Fruit fly (Drosophila melanogaster): Measurements from ENCODE around the gene mthl11.

DNA sequence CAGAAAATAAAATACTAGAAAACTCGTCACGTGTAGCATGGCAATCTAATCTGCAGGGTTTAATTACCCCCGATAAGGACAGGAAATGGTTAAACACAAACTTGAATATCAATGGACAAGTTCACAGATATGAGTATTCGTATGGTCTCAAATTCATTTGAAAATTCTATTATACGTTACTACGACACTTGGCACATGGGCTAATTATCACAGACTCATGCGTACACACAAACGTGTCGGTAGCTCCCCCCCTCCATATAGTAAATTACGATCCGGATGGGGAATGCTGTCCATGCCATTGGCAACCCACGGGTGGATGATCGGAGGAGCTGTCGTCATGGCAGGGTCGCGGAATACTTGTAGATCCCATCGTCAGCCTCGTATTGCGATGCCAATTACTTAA, 6.5 kb upstream of the mthl11 start:
- TF ChIP-seq CG6808 (GFP tag; optimal IDR thresholded peaks at IDR 0.05) (no peak), Ets21C (GFP tag; optimal IDR thresholded peaks at IDR 0.05) (no peak), pdm3 (GFP tag; optimal IDR thresholded peaks at IDR 0.05) (no peak), Eip78C (GFP tag) (no peak), CG8632 (GFP tag; optimal IDR thresholded peaks at IDR 0.05) (no peak), Eip75B (GFP tag; optimal IDR thresholded peaks at IDR 0.05) (no peak), dac (GFP tag; optimal IDR thresholded peaks at IDR 0.05) (no peak), OdsH (GFP tag; optimal IDR thresholded peaks at IDR 0.05) (no peak), CG34406 (GFP tag; optimal IDR thresholded peaks at IDR 0.05) (no peak), fd85E (GFP tag; optimal IDR thresholded peaks at IDR 0.05) (no peak), dsx (GFP tag; optimal IDR thresholded peaks at IDR 0.05; ENCODE audit: poor library complexity, severe bottlenecking) (no peak), cyc (GFP tag; optimal IDR thresholded peaks at IDR 0.05) (no peak), fd59A (GFP tag; optimal IDR thresholded peaks at IDR 0.05) (no peak), Hr39 (GFP tag; optimal IDR thresholded peaks at IDR 0.05) (no peak)

Measured in whole organism, prepupa.